Worm (Caenorhabditis elegans) whole organism, L4 larva: ENCODE results near the gene T28D6.6.

ENCODE experiments used
- F26F4.8 ChIP-seq: fragments of 200-800 bp; sonication (Bioruptor generic); conservative IDR thresholded peaks from 2 replicates; pipeline ENCODE4 v1.3.6; 2022; ENCODE audit warnings: missing genetic modification characterization, missing compliant biosample characterization
- F44E2.7 ChIP-seq: fragments of 200-800 bp; sonication (Bioruptor generic); IDR thresholded peaks from 2 replicates; pipeline ENCODE4 v2.1.2; 2022; ENCODE audit warnings: missing genetic modification characterization, missing compliant biosample characterization
- F49E8.2 ChIP-seq: sonication (generic microtip); optimal IDR thresholded peaks from 2 replicates; lab custom pipeline; 2016; ENCODE audit warnings: missing compliant biosample characterization, mild to moderate bottlenecking, missing genetic modification characterization, borderline replicate concordance
- T20F7.1 ChIP-seq: fragments of 200-800 bp; sonication (Bioruptor generic); optimal IDR thresholded peaks from 2 replicates; lab custom pipeline; 2018; ENCODE audit warnings: mild to moderate bottlenecking, missing genetic modification characterization, missing compliant biosample characterization
- T26A8.4 ChIP-seq: fragments of 200-800 bp; sonication (Bioruptor generic); IDR thresholded peaks from 2 replicates; pipeline ENCODE4 v1.3.6; 2022; ENCODE audit warnings: missing genetic modification characterization, missing compliant biosample characterization
- Y105C5A.15 ChIP-seq: fragments of 200-800 bp; sonication (Bioruptor generic); IDR thresholded peaks from 2 replicates; pipeline ENCODE4 v1.3.6; 2022; ENCODE audit warnings: missing genetic modification characterization, missing compliant biosample characterization
- Y5F2A.4 ChIP-seq: fragments of 200-800 bp; sonication (Bioruptor generic); optimal IDR thresholded peaks from 2 replicates; lab custom pipeline; 2018; ENCODE audit warnings: mild to moderate bottlenecking, missing genetic modification characterization, missing compliant biosample characterization
- ama-1 ChIP-seq: fragments of 150-350 bp; optimal IDR thresholded peaks from 2 replicates; lab custom pipeline; 2014; ENCODE audit warnings: inconsistent platforms, mixed read lengths
- ceh-28 ChIP-seq: fragments of 150-350 bp; optimal IDR thresholded peaks from 2 replicates; lab custom pipeline; 2014; ENCODE audit warnings: missing biosample characterization, missing genetic modification reagents, missing genetic modification characterization
- ceh-32 ChIP-seq: sonication (generic microtip); optimal IDR thresholded peaks from 2 replicates; lab custom pipeline; 2016; ENCODE audit warnings: mild to moderate bottlenecking, missing genetic modification characterization, missing compliant biosample characterization; ENCODE audit not compliant: poor library complexity
- ceh-44 ChIP-seq: fragments of 200-800 bp; sonication (Bioruptor generic); IDR thresholded peaks from 2 replicates; pipeline ENCODE4 v1.3.6; 2022; ENCODE audit warnings: missing genetic modification reagents, missing genetic modification characterization, missing compliant biosample characterization
- cey-2 ChIP-seq: sonication (generic microtip); optimal IDR thresholded peaks from 3 replicates; lab custom pipeline; 2017; ENCODE audit warnings: missing genetic modification characterization, mild to moderate bottlenecking, missing compliant biosample characterization, antibody characterized with exemption, borderline replicate concordance; ENCODE audit not compliant: insufficient read depth
- daf-16 ChIP-seq, 3 experiments: sonication (generic microtip); optimal IDR thresholded peaks; 2 replicates each; lab custom pipeline; 2016 to 2017; ENCODE audit warnings: missing genetic modification characterization in 3 of 3, missing genetic modification reagents in 3 of 3, mild to moderate bottlenecking in 2 of 3, missing compliant biosample characterization in 2 of 3, missing biosample characterization in 1 of 3, moderate library complexity in 1 of 3
- dmd-6 ChIP-seq: fragments of 200-800 bp; sonication (Bioruptor generic); IDR thresholded peaks from 2 replicates; pipeline ENCODE4 v1.3.6; 2022; ENCODE audit warnings: missing genetic modification reagents, missing genetic modification characterization, missing compliant biosample characterization
- dmd-8 ChIP-seq: fragments of 200-800 bp; sonication (Bioruptor generic); IDR thresholded peaks from 2 replicates; pipeline ENCODE4 v1.3.6; 2022; ENCODE audit warnings: missing genetic modification characterization, missing compliant biosample characterization
- dmd-9 ChIP-seq: fragments of 200-800 bp; sonication (Bioruptor generic); IDR thresholded peaks from 2 replicates; pipeline ENCODE4 v1.3.6; 2022; ENCODE audit warnings: missing genetic modification reagents, missing genetic modification characterization, missing compliant biosample characterization
- duxl-1 ChIP-seq: sonication (generic microtip); optimal IDR thresholded peaks from 2 replicates; lab custom pipeline; 2016; ENCODE audit warnings: mild to moderate bottlenecking, missing genetic modification characterization, moderate library complexity, missing compliant biosample characterization; ENCODE audit not compliant: poor library complexity
- dve-1 ChIP-seq: sonication (generic microtip); optimal IDR thresholded peaks from 2 replicates; lab custom pipeline; 2017; ENCODE audit warnings: antibody characterized with exemption, mild to moderate bottlenecking, missing genetic modification characterization, missing compliant biosample characterization; ENCODE audit not compliant: insufficient read depth
- egl-43 ChIP-seq: fragments of 200-800 bp; sonication (Bioruptor generic); IDR thresholded peaks from 2 replicates; pipeline ENCODE4 v1.3.6; 2022; ENCODE audit warnings: missing genetic modification reagents, missing genetic modification characterization, missing compliant biosample characterization
- fkh-10 ChIP-seq: fragments of 150-350 bp; optimal IDR thresholded peaks from 2 replicates; lab custom pipeline; 2014; ENCODE audit warnings: missing biosample characterization, missing genetic modification reagents, missing genetic modification characterization
- hlh-11 ChIP-seq: fragments of 200-800 bp; sonication (Bioruptor generic); optimal IDR thresholded peaks from 2 replicates; lab custom pipeline; 2018; ENCODE audit warnings: mild to moderate bottlenecking, missing genetic modification characterization, missing compliant biosample characterization
- jun-1 ChIP-seq: fragments of 150-350 bp; optimal IDR thresholded peaks from 2 replicates; lab custom pipeline; 2014; ENCODE audit warnings: missing biosample characterization, missing genetic modification reagents, missing genetic modification characterization
- lin-29 ChIP-seq: fragments of 200-800 bp; sonication (Bioruptor generic); IDR thresholded peaks from 2 replicates; pipeline ENCODE4 v1.3.6; 2022; ENCODE audit warnings: missing genetic modification reagents, missing genetic modification characterization, missing compliant biosample characterization
- lin-38 ChIP-seq: fragments of 200-800 bp; sonication (Bioruptor generic); IDR thresholded peaks from 2 replicates; pipeline ENCODE4 v1.3.6; 2022; ENCODE audit warnings: missing genetic modification reagents, missing genetic modification characterization, missing compliant biosample characterization
- lin-39 ChIP-seq: fragments of 150-350 bp; optimal IDR thresholded peaks from 2 replicates; lab custom pipeline; 2014; ENCODE audit warnings: missing biosample characterization, missing genetic modification reagents, missing genetic modification characterization
- lsy-2 ChIP-seq, 2 experiments: fragments of 150-350 bp in 1 of 2; sonication (generic microtip) in 1 of 2; optimal IDR thresholded peaks; 2 replicates each; lab custom pipeline; 2014 to 2017; ENCODE audit warnings: missing biosample characterization in 2 of 2, missing genetic modification characterization in 2 of 2
- mdt-29 ChIP-seq: fragments of 200-800 bp; sonication (Bioruptor generic); IDR thresholded peaks from 2 replicates; pipeline ENCODE4 v1.3.6; 2022; ENCODE audit warnings: missing genetic modification reagents, missing genetic modification characterization, missing compliant biosample characterization
- mes-2 ChIP-seq: sonication (generic microtip); optimal IDR thresholded peaks from 2 replicates; lab custom pipeline; 2016; ENCODE audit warnings: missing genotype, mild to moderate bottlenecking, missing genetic modification characterization, missing compliant biosample characterization; ENCODE audit not compliant: poor library complexity, severe bottlenecking
- mxl-2 ChIP-seq: fragments of 200-800 bp; sonication (Bioruptor generic); conservative IDR thresholded peaks from 2 replicates; pipeline ENCODE4 v1.3.6; 2022; ENCODE audit warnings: missing genetic modification reagents, missing genetic modification characterization, missing compliant biosample characterization
- nhr-111 ChIP-seq: fragments of 200-800 bp; sonication (Bioruptor generic); optimal IDR thresholded peaks from 2 replicates; lab custom pipeline; 2018; ENCODE audit warnings: mild to moderate bottlenecking, missing genetic modification characterization, missing compliant biosample characterization
- nhr-237 ChIP-seq: sonication (generic microtip); optimal IDR thresholded peaks from 2 replicates; lab custom pipeline; 2017; ENCODE audit warnings: missing biosample characterization, missing genetic modification characterization
- nhr-25 ChIP-seq: sonication (generic microtip); optimal IDR thresholded peaks from 2 replicates; lab custom pipeline; 2017; ENCODE audit warnings: missing genetic modification characterization, mild to moderate bottlenecking, missing compliant biosample characterization, antibody characterized with exemption, moderate library complexity, borderline replicate concordance; ENCODE audit not compliant: insufficient read depth
- nhr-42 ChIP-seq: fragments of 200-800 bp; sonication (Bioruptor generic); IDR thresholded peaks from 2 replicates; pipeline ENCODE4 v1.3.6; 2022; ENCODE audit warnings: missing genetic modification characterization, missing compliant biosample characterization
- nhr-77 ChIP-seq: fragments of 150-350 bp; optimal IDR thresholded peaks from 2 replicates; lab custom pipeline; 2014; ENCODE audit warnings: missing biosample characterization, missing genetic modification characterization
- pha-4 ChIP-seq, 2 experiments: fragments of 150-350 bp in 1 of 2; fragments of 200-800 bp in 1 of 2; sonication (Bioruptor generic) in 1 of 2; IDR thresholded peaks in 1 of 2; optimal IDR thresholded peaks in 1 of 2; 2 replicates each; pipeline versions ENCODE4 v1.3.6 to Lab custom; 2014 to 2022; ENCODE audit warnings: missing genetic modification characterization in 2 of 2, missing genetic modification reagents in 2 of 2, missing biosample characterization in 1 of 2, missing compliant biosample characterization in 1 of 2
- pqm-1 ChIP-seq: sonication (generic microtip); optimal IDR thresholded peaks from 2 replicates; lab custom pipeline; 2017; ENCODE audit warnings: missing biosample characterization, missing genetic modification characterization
- skn-1 ChIP-seq: fragments of 150-350 bp; optimal IDR thresholded peaks from 2 replicates; lab custom pipeline; 2014; ENCODE audit warnings: missing biosample characterization, missing genetic modification characterization
- snpc-1.2 ChIP-seq: fragments of 200-800 bp; sonication (Bioruptor generic); IDR thresholded peaks from 2 replicates; pipeline ENCODE4 v1.3.6; 2022; ENCODE audit warnings: missing genetic modification reagents, missing genetic modification characterization, missing compliant biosample characterization
- spr-3 ChIP-seq: fragments of 200-800 bp; sonication (Bioruptor generic); optimal IDR thresholded peaks from 2 replicates; lab custom pipeline; 2018; ENCODE audit warnings: mild to moderate bottlenecking, missing genetic modification characterization, missing compliant biosample characterization
- tra-1 ChIP-seq: fragments of 200-800 bp; sonication (Bioruptor generic); IDR thresholded peaks from 2 replicates; pipeline ENCODE4 v1.3.6; 2022; ENCODE audit warnings: missing genetic modification reagents, missing genetic modification characterization, missing compliant biosample characterization
- unc-130 ChIP-seq: sonication (generic microtip); optimal IDR thresholded peaks from 2 replicates; lab custom pipeline; 2016; ENCODE audit warnings: missing genetic modification reagents, missing genetic modification characterization, missing compliant biosample characterization
- vab-7 ChIP-seq: fragments of 200-800 bp; sonication (Bioruptor generic); IDR thresholded peaks from 2 replicates; pipeline ENCODE4 v1.3.6; 2022; ENCODE audit warnings: missing genetic modification reagents, missing genetic modification characterization, missing compliant biosample characterization
- zfp-2 ChIP-seq: sonication (generic microtip); optimal IDR thresholded peaks from 2 replicates; lab custom pipeline; 2016; ENCODE audit warnings: mild to moderate bottlenecking, missing genetic modification characterization, missing compliant biosample characterization
- zip-11 ChIP-seq: fragments of 200-800 bp; sonication (Bioruptor generic); IDR thresholded peaks from 2 replicates; pipeline ENCODE4 v1.3.6; 2022; ENCODE audit warnings: missing genetic modification characterization, missing compliant biosample characterization
- zip-2 ChIP-seq: fragments of 150-350 bp; optimal IDR thresholded peaks from 2 replicates; lab custom pipeline; 2014; ENCODE audit warnings: missing biosample characterization, missing genetic modification characterization
- ztf-11 ChIP-seq: fragments of 150-350 bp; optimal IDR thresholded peaks from 2 replicates; lab custom pipeline; 2014; ENCODE audit warnings: missing biosample characterization, missing genetic modification characterization

Gene T28D6.6

DNA sequence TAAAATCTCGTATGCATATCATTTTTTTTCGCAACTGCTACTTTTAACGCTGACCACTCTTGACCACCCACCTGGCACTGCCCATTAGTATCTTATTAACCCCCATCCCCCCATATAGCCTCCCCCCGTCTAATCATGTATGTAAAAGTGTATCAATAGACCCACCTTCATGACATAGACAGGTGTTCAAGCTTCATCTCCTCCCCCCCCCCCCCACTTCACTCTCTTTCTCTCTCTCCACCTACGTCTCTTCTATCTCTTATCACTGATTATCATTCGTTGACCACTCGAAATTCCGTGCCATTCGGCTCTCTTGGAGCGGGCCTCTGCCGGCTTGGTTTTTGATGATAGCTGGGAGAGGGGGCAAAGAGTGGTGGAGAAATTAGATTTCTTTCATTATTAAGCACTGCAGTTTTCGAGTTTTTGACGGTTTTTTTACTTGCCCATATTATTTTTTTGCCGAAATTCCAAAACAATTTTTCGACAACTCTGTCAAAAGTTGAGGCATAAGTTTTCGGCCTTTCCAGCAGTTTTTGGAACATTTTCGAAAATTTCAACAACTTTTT, 12.9 kb upstream of the T28D6.6 start (continued):
- TF ChIP-seq hlh-11 (tag; lab: Kevin White, UChicago) = peak; percentile 40

DNA sequence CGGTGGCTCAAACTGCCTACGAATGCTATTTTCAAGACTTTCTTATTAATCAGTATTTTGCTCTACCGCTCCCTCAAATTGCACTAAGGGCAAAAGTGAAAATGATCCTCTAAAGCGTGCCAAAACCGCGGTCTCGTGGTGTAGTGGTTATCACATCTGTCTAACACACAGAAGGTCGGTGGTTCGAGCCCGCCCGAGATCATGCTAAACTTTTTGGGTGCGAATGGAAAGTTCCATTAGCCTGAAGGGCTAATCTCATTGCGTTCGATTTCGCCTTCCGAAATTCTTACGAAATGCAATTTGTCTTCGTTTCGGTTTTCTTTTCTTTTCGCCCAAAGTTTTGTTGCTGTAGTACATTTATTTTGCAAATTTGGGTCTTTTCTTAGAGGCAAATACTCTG, 10.6 kb upstream of the T28D6.6 start:
- TF ChIP-seq lin-38 = peak; percentile 45
- TF ChIP-seq nhr-42 (GFP tag; lab: Robert Waterston, UW) = peak; percentile 44; the same call in 1 of the 2 replicates
- no peak for TF ChIP-seq nhr-25 (tag; lab: Kevin White, UChicago)
- TF ChIP-seq mxl-2 (GFP tag; lab: Robert Waterston, UW) = no peak
- no peak for TF ChIP-seq F49E8.2 (tag; lab: Kevin White, UChicago)
- no peak for TF ChIP-seq lin-29
- TF ChIP-seq lin-39 (tag; lab: Kevin White, UChicago) = no peak
- no peak for TF ChIP-seq pqm-1
- TF ChIP-seq F26F4.8 = no peak
- TF ChIP-seq F44E2.7 (GFP tag; lab: Robert Waterston, UW) = 0 out of 2 replicates have a peak, but pooled peaks have one; percentile 30
- TF ChIP-seq tra-1 = peak; percentile 56; the same call in 1 of the 2 replicates
- peak; percentile 52 for TF ChIP-seq mes-2 (tag; lab: Kevin White, UChicago)
- no peak for TF ChIP-seq ztf-11
- TF ChIP-seq zip-2 = no peak
- no peak for TF ChIP-seq ceh-32 (tag; lab: Kevin White, UChicago)
- no peak for TF ChIP-seq nhr-111 (GFP tag; lab: Kevin White, UChicago)
- TF ChIP-seq zfp-2 = no peak
- no peak for TF ChIP-seq daf-16 (GFP tag; optimal IDR thresholded peaks at IDR 0.05; lab: Kevin White, UChicago)
- TF ChIP-seq daf-16 (tag; optimal IDR thresholded peaks at IDR 0.05; lab: Kevin White, UChicago) = peak; percentile 26
- no peak for TF ChIP-seq nhr-77 (tag; lab: Kevin White, UChicago)
- TF ChIP-seq Y105C5A.15 (GFP tag; lab: Robert Waterston, UW) = no peak
- no peak for TF ChIP-seq cey-2 (tag; lab: Kevin White, UChicago)
- TF ChIP-seq skn-1 = no peak
- TF ChIP-seq fkh-10 (GFP tag; lab: Kevin White, UChicago) = no peak
- TF ChIP-seq snpc-1.2 = no peak
- peak; percentile 37; the same call in 1 of the 2 replicates for TF ChIP-seq dmd-6 (GFP tag; lab: Robert Waterston, UW)
- 0 out of 2 replicates have a peak, but pooled peaks have one; percentile 59 for TF ChIP-seq dmd-8 (GFP tag; lab: Robert Waterston, UW)
- TF ChIP-seq ceh-44 (GFP tag; lab: Robert Waterston, UW) = peak; percentile 65
- TF ChIP-seq ceh-28 (tag; lab: Kevin White, UChicago) = no peak
- no peak for TF ChIP-seq dve-1
- TF ChIP-seq spr-3 (GFP tag; lab: Kevin White, UChicago) = no peak
- TF ChIP-seq lsy-2 (tag; optimal IDR thresholded peaks at IDR 0.05; lab: Kevin White, UChicago) = peak in 1 of 2 experiments; percentile 13
- no peak for TF ChIP-seq nhr-237 (tag; lab: Kevin White, UChicago)
- TF ChIP-seq mdt-29 (GFP tag; lab: Robert Waterston, UW) = 0 out of 2 replicates have a peak, but pooled peaks have one; percentile 48
- no peak for TF ChIP-seq zip-11 (GFP tag; lab: Robert Waterston, UW)
- TF ChIP-seq T20F7.1 (GFP tag; lab: Kevin White, UChicago) = no peak
- TF ChIP-seq egl-43 = peak; percentile 78
- TF ChIP-seq duxl-1 (tag; lab: Kevin White, UChicago) = no peak
- no peak for TF ChIP-seq dmd-9 (GFP tag; lab: Robert Waterston, UW)
- peak; percentile 69 for TF ChIP-seq vab-7 (GFP tag; lab: Robert Waterston, UW)
- peak; percentile 16 for TF ChIP-seq unc-130
- TF ChIP-seq ama-1 (lab: Kevin White, UChicago) = no peak
- TF ChIP-seq pha-4 (GFP tag; IDR thresholded peaks at IDR 0.05; lab: Robert Waterston, UW) = no peak
- TF ChIP-seq pha-4 (tag; optimal IDR thresholded peaks at IDR 0.05; lab: Kevin White, UChicago) = no peak
- TF ChIP-seq T26A8.4 (GFP tag; lab: Robert Waterston, UW) = 0 out of 2 replicates have a peak, but pooled peaks have one; percentile 39
- TF ChIP-seq jun-1 (tag; lab: Kevin White, UChicago) = no peak
- no peak for TF ChIP-seq Y5F2A.4 (GFP tag; lab: Kevin White, UChicago)
